Fruit fly (Drosophila melanogaster): ENCODE measurements around the gene CG43050.

Gene CG43050

dm6 chr2L:13119034-13119433 lies at the start of gene CG43050, which contains the start of gene CG44198:
CG43050 (plus strand) TSS chr2L:13119294.
CG44198 (minus strand) TSS chr2L:13119134.
- no peak for TF ChIP-seq noc (tag; optimal IDR thresholded peaks at IDR 0.05)

DNA sequence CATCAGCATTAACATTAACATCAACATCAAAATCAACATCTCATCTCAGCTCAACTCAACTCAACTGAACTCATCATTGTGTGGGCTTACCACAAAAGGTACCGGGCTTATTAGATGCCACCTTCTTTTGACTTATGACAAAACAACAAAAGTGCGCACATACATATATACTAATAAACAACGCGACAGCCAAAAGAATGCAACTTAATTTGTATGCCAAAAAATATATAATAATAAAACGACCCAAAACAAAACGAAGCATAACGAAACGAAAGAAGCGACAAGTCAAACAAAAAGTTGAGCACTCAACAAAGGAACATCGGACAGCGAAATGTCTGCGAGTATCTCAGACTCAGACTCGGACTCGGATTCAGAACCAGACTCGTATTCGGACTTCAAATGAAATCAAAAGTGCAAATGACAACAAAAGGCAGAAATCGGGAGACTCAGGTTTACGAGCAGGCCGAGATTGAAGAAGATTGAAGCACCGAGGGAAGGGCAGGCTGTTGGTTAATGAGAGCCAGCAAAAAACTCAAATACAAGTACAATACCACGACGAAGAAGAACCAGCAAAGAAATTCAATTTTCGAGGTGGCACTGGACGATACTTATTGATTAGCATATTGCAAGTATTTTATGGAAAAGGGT lies 49.3 kb upstream of the CG43050 start:
- TF ChIP-seq noc (tag; optimal IDR thresholded peaks at IDR 0.05) = no peak

DNA sequence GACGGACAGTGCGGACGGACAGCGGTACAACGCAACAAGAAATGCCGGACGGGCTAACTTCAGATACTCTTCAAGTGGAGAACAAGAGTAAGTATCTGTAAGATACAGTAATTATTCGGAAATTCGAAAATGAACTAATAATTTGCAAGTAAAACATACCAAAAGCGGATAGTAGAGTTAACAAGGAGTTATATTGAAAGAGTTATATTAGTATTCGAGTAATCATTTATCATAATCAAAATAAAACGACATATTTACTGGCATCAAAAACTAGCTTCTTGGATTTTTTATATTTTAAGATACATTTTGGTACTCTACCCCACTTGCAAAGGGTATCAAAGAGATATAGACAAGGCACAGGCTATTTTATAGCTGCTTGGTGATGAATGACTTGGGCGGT lies 47.8 kb upstream of the CG43050 start:
- TF ChIP-seq noc (tag; optimal IDR thresholded peaks at IDR 0.05) = no peak

dm6 chr2L:13072747-13073355 lies 46.2 kb upstream of the CG43050 start:
- TF ChIP-seq noc (tag; optimal IDR thresholded peaks at IDR 0.05) = no peak

DNA sequence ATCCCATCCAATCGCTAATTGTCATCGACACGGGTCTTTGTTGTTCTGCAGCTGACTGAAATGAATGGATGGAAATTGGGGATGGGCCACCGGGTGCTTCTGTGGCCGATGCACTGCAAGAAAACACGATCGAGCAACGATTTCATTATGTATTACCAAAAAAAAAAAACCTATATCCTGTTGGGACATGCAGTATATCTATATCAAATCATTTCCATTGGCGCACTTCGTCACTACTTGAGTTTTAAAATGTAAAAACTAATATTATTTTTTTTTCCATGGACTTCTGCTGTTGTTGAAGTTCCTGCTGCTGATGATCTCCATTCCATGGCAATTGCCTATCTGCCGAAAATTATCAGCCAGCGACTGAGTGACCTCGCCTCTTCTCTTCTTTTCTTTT lies 45.3 kb upstream of the CG43050 start:
- no peak for TF ChIP-seq noc (tag; optimal IDR thresholded peaks at IDR 0.05)

DNA sequence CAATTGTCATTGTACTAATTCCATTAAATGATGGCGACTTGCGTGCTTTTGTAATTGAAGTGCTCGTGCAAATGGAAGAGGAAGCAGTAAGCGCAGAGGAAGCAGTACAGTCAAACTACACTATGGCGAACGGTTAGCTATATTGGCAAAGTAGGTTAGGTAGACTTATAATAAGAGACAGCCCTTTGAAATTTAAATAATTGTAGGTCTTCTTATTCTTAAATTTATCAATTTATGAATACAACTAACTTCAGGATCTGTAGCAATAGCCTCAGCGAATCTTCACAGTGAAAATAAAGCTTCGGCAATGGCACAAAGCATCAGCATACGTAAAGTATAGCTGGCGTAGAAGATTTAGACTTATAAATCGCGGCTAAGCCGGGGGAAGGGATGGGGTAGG lies 44.7 kb upstream of the CG43050 start:
- no peak for TF ChIP-seq noc (tag; optimal IDR thresholded peaks at IDR 0.05)

dm6 chr2L:13079483-13079882 lies 39.6 kb upstream of the CG43050 start:
- TF ChIP-seq noc (tag; optimal IDR thresholded peaks at IDR 0.05) = no peak

- peak; percentile 69 for TF ChIP-seq noc (tag; optimal IDR thresholded peaks at IDR 0.05)
These were observed 36.9 kb upstream of the CG43050 start for dm6 chr2L:13082177-13082576.

DNA sequence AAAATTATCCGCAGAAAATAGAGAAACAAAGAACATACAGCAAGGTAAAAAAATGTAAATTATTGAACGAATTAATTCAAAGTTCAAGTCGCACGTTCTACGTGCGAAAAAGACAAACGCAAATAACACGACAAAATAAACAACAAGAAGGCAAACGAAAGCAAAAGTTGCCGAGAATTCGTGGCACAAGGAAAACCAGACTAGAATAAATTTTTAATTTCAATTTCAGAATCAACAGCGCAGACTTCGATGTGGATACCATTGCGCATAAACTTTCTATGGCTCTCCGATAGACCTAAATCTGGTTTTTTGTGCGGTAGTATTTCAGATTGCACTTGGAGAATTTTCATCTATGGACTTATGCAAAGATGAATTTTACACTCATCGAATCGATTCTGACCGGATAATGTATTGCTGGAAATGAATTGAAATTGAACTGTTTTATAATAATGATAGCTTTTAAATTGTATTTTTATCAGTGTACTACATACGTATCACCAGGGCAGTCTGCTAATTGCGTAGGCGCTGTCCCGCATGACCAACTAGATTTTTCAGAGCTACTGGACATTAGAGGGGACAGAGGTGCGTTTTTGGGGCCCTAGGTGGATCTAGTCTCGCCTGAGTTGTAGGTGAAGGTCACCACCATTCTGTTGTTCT lies 35.5 kb upstream of the CG43050 start:
- peak; percentile 74 for TF ChIP-seq noc (tag; optimal IDR thresholded peaks at IDR 0.05)

- no peak for TF ChIP-seq noc (tag; optimal IDR thresholded peaks at IDR 0.05)
These were observed 32.4 kb upstream of the CG43050 start for dm6 chr2L:13086712-13087111.

DNA sequence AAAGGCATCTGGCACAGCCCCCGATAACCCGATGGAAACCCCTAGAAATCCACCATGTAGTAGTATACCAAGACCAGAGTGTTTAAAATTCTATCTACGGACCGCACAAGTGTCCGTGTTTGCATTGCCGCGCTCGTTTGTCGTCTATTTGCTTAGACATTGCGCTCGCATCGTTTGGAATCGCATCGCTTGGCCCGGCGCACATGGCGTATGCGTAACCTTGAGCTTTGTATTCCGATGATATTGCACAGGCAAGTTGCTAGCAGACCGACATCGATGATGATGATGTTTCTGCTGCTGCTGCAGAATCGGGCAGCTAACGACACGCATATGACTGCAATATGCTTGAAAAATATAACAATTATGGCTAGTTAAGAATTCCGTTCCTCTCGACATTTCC lies 30.5 kb upstream of the CG43050 start:
- TF ChIP-seq noc (tag; optimal IDR thresholded peaks at IDR 0.05) = no peak

DNA sequence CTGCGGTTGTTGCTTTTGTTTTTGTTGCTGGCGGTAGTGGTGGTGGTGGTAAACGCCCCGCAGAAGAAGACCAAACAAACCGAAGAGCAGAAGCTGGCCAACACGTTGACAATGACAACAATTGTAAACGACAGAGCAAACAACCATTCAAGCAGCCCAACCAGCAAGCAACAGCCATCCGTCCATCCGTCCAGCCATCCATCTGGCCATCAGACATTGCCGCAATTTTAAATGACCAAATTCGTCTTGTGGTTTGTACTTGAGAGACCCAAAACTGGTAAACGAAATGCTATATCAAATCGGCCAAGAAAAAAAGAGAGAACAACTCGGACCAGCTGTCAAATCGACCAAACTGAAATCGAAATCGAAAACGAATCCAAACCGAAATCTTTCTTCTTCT lies 23.3 kb upstream of the CG43050 start:
- no peak for TF ChIP-seq noc (tag; optimal IDR thresholded peaks at IDR 0.05)

dm6 chr2L:13097200-13097599 lies 21.9 kb upstream of the CG43050 start:
- no peak for TF ChIP-seq noc (tag; optimal IDR thresholded peaks at IDR 0.05)

- no peak for TF ChIP-seq noc (tag; optimal IDR thresholded peaks at IDR 0.05)
These were observed 20.8 kb upstream of the CG43050 start for dm6 chr2L:13098301-13098700.

- peak; percentile 47 for TF ChIP-seq noc (tag; optimal IDR thresholded peaks at IDR 0.05)
These were observed 17.6 kb upstream of the CG43050 start for dm6 chr2L:13101477-13101876.

DNA sequence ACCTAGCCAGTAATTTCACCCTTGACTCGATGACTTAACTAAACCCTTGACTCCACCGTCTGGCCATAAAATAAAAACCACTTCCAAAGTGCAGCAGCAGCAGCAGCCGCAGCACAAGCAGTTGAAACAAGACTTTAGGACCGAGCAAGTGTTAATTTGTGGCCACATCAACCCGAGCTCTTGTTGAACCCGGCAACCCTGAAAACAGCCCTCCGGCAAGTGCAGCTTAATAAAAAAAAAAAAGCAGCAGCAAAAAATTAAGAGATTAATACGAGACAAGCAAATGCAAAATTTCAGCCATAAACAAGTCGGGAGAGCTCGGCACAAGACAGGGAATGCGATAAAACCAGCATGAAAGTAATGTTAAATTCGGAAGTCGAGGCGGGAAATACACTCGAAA lies 14.3 kb upstream of the CG43050 start:
- no peak for TF ChIP-seq noc (tag; optimal IDR thresholded peaks at IDR 0.05)

DNA sequence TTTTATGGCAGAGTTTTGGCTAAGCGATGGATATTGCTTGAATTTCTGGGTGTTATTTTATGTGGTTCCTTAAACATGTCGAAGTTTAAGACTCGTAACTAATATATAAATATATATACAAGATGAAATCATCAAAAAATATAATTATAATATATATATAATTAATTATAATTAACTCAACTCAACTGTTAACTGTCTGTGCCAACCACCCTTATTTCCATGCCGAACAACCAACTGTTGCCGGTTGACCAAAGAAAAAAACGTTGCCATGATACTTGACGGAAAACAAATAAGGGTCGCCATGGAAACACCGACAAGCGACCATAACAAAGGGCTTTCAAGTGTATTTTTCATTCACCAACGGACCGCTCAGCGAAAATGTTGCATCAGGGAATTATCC lies 12.6 kb upstream of the CG43050 start, which contains the start of gene Ttc30:
Gene Ttc30, plus strand, starts transcription at position 301 of the 400 bp plus-strand sequence.
- no peak for TF ChIP-seq noc (tag; optimal IDR thresholded peaks at IDR 0.05)

Data from whole organism, larva.